Worm (Caenorhabditis elegans) whole organism, young adult: ENCODE results near the gene F22E5.22.

Experiments used
- F22D6.2 ChIP-seq: sonication (generic microtip); optimal IDR thresholded peaks from 2 replicates; lab custom pipeline; 2016; ENCODE audit warnings: mild to moderate bottlenecking, missing genetic modification characterization, missing compliant biosample characterization
- nfya-1 ChIP-seq: sonication (generic microtip); optimal IDR thresholded peaks from 2 replicates; lab custom pipeline; 2017; ENCODE audit warnings: antibody characterized with exemption, missing compliant biosample characterization, missing genetic modification characterization, borderline replicate concordance; ENCODE audit not compliant: insufficient read depth
- nfyb-1 ChIP-seq: fragments of 200-800 bp; sonication (Bioruptor generic); IDR thresholded peaks from 2 replicates; pipeline ENCODE4 v1.3.6; 2022; ENCODE audit warnings: missing genetic modification reagents, missing genetic modification characterization, missing compliant biosample characterization

- TF ChIP-seq nfyb-1 (GFP tag; lab: Robert Waterston, UW), result no peak
- TF ChIP-seq nfya-1 (tag; lab: Kevin White, UChicago), result no peak
- TF ChIP-seq F22D6.2 (tag; lab: Kevin White, UChicago), result no peak
Measured at ce11 chrII:2624792-2625191, 40.9 kb upstream of the F22E5.22 start, which contains the start of gene lgc-28.
